Fruit fly (Drosophila melanogaster) whole organism, embryonic: Measurements from ENCODE around the gene fd102C.

Experiments
- Abd-B ChIP-seq: fragments of 200-800 bp; sonication (Bioruptor generic); optimal IDR thresholded peaks from 2 replicates; lab custom pipeline; 2018; ENCODE audit warnings: missing biosample characterization, mild to moderate bottlenecking, missing genetic modification characterization, moderate library complexity
- Asciz ChIP-seq: fragments of 200-800 bp; sonication (Bioruptor generic); optimal IDR thresholded peaks from 2 replicates; lab custom pipeline; 2017; ENCODE audit warnings: missing biosample characterization, mild to moderate bottlenecking, missing genetic modification characterization, missing genetic modification reagents
- Awh ChIP-seq: fragments of 200-800 bp; sonication (Bioruptor generic); IDR thresholded peaks from 2 replicates; pipeline ENCODE4, ENCODE4 v1.3.6; 2022; ENCODE audit warnings: missing biosample characterization, missing genetic modification characterization
- BtbVII ChIP-seq: fragments of 200-800 bp; sonication (Bioruptor generic); optimal IDR thresholded peaks from 3 replicates; lab custom pipeline; 2017; ENCODE audit warnings: missing biosample characterization, mild to moderate bottlenecking, missing genetic modification characterization
- CG10366 ChIP-seq: fragments of 200-800 bp; sonication (Bioruptor generic); IDR thresholded peaks from 2 replicates; pipeline ENCODE4 v1.3.6; 2022; ENCODE audit warnings: missing biosample characterization, missing genetic modification characterization
- CG10979 ChIP-seq: fragments of 200-800 bp; sonication (Bioruptor generic); optimal IDR thresholded peaks from 2 replicates; lab custom pipeline; 2018; ENCODE audit warnings: missing biosample characterization, mild to moderate bottlenecking, missing genetic modification characterization, moderate library complexity
- CG12219 ChIP-seq: fragments of 200-800 bp; sonication (Bioruptor generic); optimal IDR thresholded peaks from 3 replicates; lab custom pipeline; 2018; ENCODE audit warnings: missing biosample characterization, mild to moderate bottlenecking, missing genetic modification characterization
- CG12236 ChIP-seq: fragments of 200-800 bp; sonication (Bioruptor generic); optimal IDR thresholded peaks from 2 replicates; lab custom pipeline; 2016; ENCODE audit warnings: missing biosample characterization, missing genetic modification characterization
- CG12299 ChIP-seq: fragments of 200-800 bp; sonication (Bioruptor generic); optimal IDR thresholded peaks from 2 replicates; lab custom pipeline; 2018; ENCODE audit warnings: missing biosample characterization, mild to moderate bottlenecking, missing genetic modification characterization
- CG1603 ChIP-seq: fragments of 200-800 bp; sonication (Bioruptor generic); optimal IDR thresholded peaks from 2 replicates; lab custom pipeline; 2019; ENCODE audit warnings: missing biosample characterization, mild to moderate bottlenecking, missing genetic modification characterization, moderate library complexity
- CG17186 ChIP-seq: fragments of 200-800 bp; sonication (Bioruptor generic); optimal IDR thresholded peaks from 3 replicates; lab custom pipeline; 2017; ENCODE audit warnings: missing biosample characterization, missing genetic modification reagents, missing genetic modification characterization
- CG18619 ChIP-seq: fragments of 200-800 bp; sonication (Bioruptor generic); optimal IDR thresholded peaks from 3 replicates; lab custom pipeline; 2017; ENCODE audit warnings: missing biosample characterization, mild to moderate bottlenecking, missing genetic modification characterization
- CG2712 ChIP-seq: fragments of 200-800 bp; optimal IDR thresholded peaks from 3 replicates; lab custom pipeline; 2019; ENCODE audit warnings: missing biosample characterization, mild to moderate bottlenecking, missing genetic modification characterization, moderate library complexity
- CG30403 ChIP-seq: fragments of 200-800 bp; sonication (Bioruptor generic); optimal IDR thresholded peaks from 3 replicates; lab custom pipeline; 2016; ENCODE audit warnings: missing biosample characterization, missing genetic modification characterization
- CG32767 ChIP-seq: fragments of 200-800 bp; sonication (Bioruptor generic); IDR thresholded peaks from 2 replicates; pipeline ENCODE4 v1.3.6; 2022; ENCODE audit warnings: missing biosample characterization, missing genetic modification characterization
- CG34224 ChIP-seq: fragments of 200-800 bp; sonication (Bioruptor generic); IDR thresholded peaks from 3 replicates; pipeline ENCODE4 v1.3.6; 2022; ENCODE audit warnings: missing biosample characterization, missing genetic modification characterization; ENCODE audit not compliant: partially characterized antibody
- CG4854 ChIP-seq: fragments of 200-800 bp; sonication (Bioruptor generic); optimal IDR thresholded peaks from 2 replicates; lab custom pipeline; 2016; ENCODE audit warnings: missing biosample characterization, missing genetic modification characterization, inconsistent platforms
- CG5180 ChIP-seq: fragments of 200-800 bp; sonication (Bioruptor generic); optimal IDR thresholded peaks from 3 replicates; lab custom pipeline; 2017; ENCODE audit warnings: missing biosample characterization, missing genetic modification characterization, mild to moderate bottlenecking, moderate library complexity, missing genetic modification reagents
- CG7556 ChIP-seq: fragments of 200-800 bp; sonication (Bioruptor generic); optimal IDR thresholded peaks from 2 replicates; lab custom pipeline; 2017; ENCODE audit warnings: missing biosample characterization, mild to moderate bottlenecking, missing genetic modification characterization
- CG7786 ChIP-seq: fragments of 200-800 bp; sonication (Bioruptor generic); optimal IDR thresholded peaks from 2 replicates; lab custom pipeline; 2016; ENCODE audit warnings: missing biosample characterization, missing genetic modification characterization
- CG9437 ChIP-seq: fragments of 200-800 bp; sonication (Bioruptor generic); optimal IDR thresholded peaks from 2 replicates; lab custom pipeline; 2018; ENCODE audit warnings: missing biosample characterization, mild to moderate bottlenecking, missing genetic modification characterization
- CG9609 ChIP-seq: fragments of 200-800 bp; sonication (Bioruptor generic); optimal IDR thresholded peaks from 3 replicates; lab custom pipeline; 2016; ENCODE audit warnings: missing biosample characterization, missing genetic modification characterization
- CG9817 ChIP-seq: fragments of 200-800 bp; sonication (Bioruptor generic); optimal IDR thresholded peaks from 2 replicates; lab custom pipeline; 2018; ENCODE audit warnings: missing biosample characterization, mild to moderate bottlenecking, missing genetic modification characterization, moderate library complexity
- CrebB ChIP-seq: fragments of 200-800 bp; sonication (Bioruptor generic); optimal IDR thresholded peaks from 3 replicates; lab custom pipeline; 2018; ENCODE audit warnings: missing biosample characterization, mild to moderate bottlenecking, missing genetic modification characterization
- Dll ChIP-seq: fragments of 200-800 bp; sonication (Bioruptor generic); IDR thresholded peaks from 4 replicates; pipeline ENCODE4 v1.3.6; 2022; ENCODE audit warnings: missing biosample characterization, missing genetic modification characterization; ENCODE audit not compliant: partially characterized antibody
- Doc2 ChIP-seq: fragments of 200-800 bp; sonication (Bioruptor generic); IDR thresholded peaks from 2 replicates; pipeline ENCODE4 v1.3.6; 2022; ENCODE audit warnings: missing biosample characterization, missing genetic modification characterization
- E2f2 ChIP-seq: fragments of 200-800 bp; sonication (Bioruptor generic); IDR thresholded peaks from 2 replicates; pipeline ENCODE4 v1.3.6; 2022; ENCODE audit warnings: missing biosample characterization, missing genetic modification characterization
- Fer3 ChIP-seq: fragments of 200-800 bp; sonication (Bioruptor generic); optimal IDR thresholded peaks from 2 replicates; lab custom pipeline; 2018; ENCODE audit warnings: missing biosample characterization, mild to moderate bottlenecking, missing genetic modification characterization, moderate library complexity
- Gug ChIP-seq: fragments of 200-800 bp; sonication (Bioruptor generic); IDR thresholded peaks from 4 replicates; pipeline ENCODE4 v1.3.6; 2022; ENCODE audit warnings: missing biosample characterization, missing genetic modification characterization
- HLH3B ChIP-seq: fragments of 200-800 bp; sonication (Bioruptor generic); IDR thresholded peaks from 2 replicates; pipeline ENCODE4 v1.3.6; 2022; ENCODE audit warnings: missing biosample characterization, missing genetic modification characterization
- Hey ChIP-seq: fragments of 200-800 bp; sonication (Bioruptor generic); optimal IDR thresholded peaks from 3 replicates; lab custom pipeline; 2018; ENCODE audit warnings: missing biosample characterization, mild to moderate bottlenecking, missing genetic modification characterization
- Lim3 ChIP-seq: fragments of 200-800 bp; sonication (Bioruptor generic); IDR thresholded peaks from 2 replicates; pipeline ENCODE4 v1.3.6; 2022; ENCODE audit warnings: missing biosample characterization, missing genetic modification characterization
- NK7.1 ChIP-seq: fragments of 200-800 bp; sonication (Bioruptor generic); optimal IDR thresholded peaks from 3 replicates; lab custom pipeline; 2016; ENCODE audit warnings: missing biosample characterization, missing genetic modification characterization
- Pdp1 ChIP-seq, 2 experiments: fragments of 200-800 bp; sonication (Bioruptor generic); optimal IDR thresholded peaks; 3 replicates each; lab custom pipeline; 2016; ENCODE audit warnings: missing biosample characterization in 2 of 2, missing genetic modification characterization in 2 of 2, mild to moderate bottlenecking in 1 of 2, moderate library complexity in 1 of 2
- Sry-δ ChIP-seq: fragments of 200-800 bp; sonication (Bioruptor generic); optimal IDR thresholded peaks from 2 replicates; lab custom pipeline; 2016; ENCODE audit warnings: missing biosample characterization, missing genetic modification characterization
- Trl ChIP-seq, 3 experiments: fragments of >200 bp in 2 of 3; fragments of 200-800 bp in 1 of 3; sonication (Bioruptor generic) in 1 of 3; optimal IDR thresholded peaks; 2 replicates in 1 of 3; 3 replicates in 2 of 3; lab custom pipeline; 2016 to 2017; ENCODE audit warnings: missing biosample characterization in 1 of 3, missing genetic modification characterization in 1 of 3
- croc ChIP-seq: fragments of 200-800 bp; sonication (Bioruptor generic); conservative IDR thresholded peaks from 3 replicates; pipeline ENCODE4 v1.3.6; 2022; ENCODE audit warnings: missing biosample characterization, missing genetic modification characterization
- eve ChIP-seq, 2 experiments: fragments of >200 bp; optimal IDR thresholded peaks; 2 replicates each; lab custom pipeline; 2017; ENCODE audit warnings: missing biosample characterization in 2 of 2, missing genetic modification characterization in 2 of 2
- exex ChIP-seq: fragments of 200-800 bp; sonication (Bioruptor generic); optimal IDR thresholded peaks from 4 replicates; lab custom pipeline; 2018; ENCODE audit warnings: missing biosample characterization, mild to moderate bottlenecking, missing genetic modification characterization, moderate library complexity
- fd102C ChIP-seq: fragments of 200-800 bp; sonication (Bioruptor generic); optimal IDR thresholded peaks from 2 replicates; lab custom pipeline; 2018; ENCODE audit warnings: missing biosample characterization, mild to moderate bottlenecking, missing genetic modification characterization, moderate library complexity
- hth ChIP-seq: fragments of >200 bp; optimal IDR thresholded peaks from 2 replicates; lab custom pipeline; 2017; ENCODE audit warnings: inconsistent platforms
- insv ChIP-seq, 2 experiments: fragments of 200-800 bp; sonication (Bioruptor generic); optimal IDR thresholded peaks; 3 replicates each; lab custom pipeline; 2016 to 2018; ENCODE audit warnings: missing biosample characterization in 2 of 2, missing genetic modification characterization in 2 of 2
- lmd ChIP-seq: fragments of 200-800 bp; sonication (Bioruptor generic); IDR thresholded peaks from 2 replicates; pipeline ENCODE4 v1.3.6; 2022; ENCODE audit warnings: missing biosample characterization, missing genetic modification characterization
- p53 ChIP-seq: fragments of 200-800 bp; sonication (Bioruptor generic); optimal IDR thresholded peaks from 2 replicates; lab custom pipeline; 2016; ENCODE audit warnings: missing biosample characterization, missing genetic modification characterization
- pfk ChIP-seq: fragments of 200-800 bp; sonication (Bioruptor generic); optimal IDR thresholded peaks from 2 replicates; lab custom pipeline; 2018; ENCODE audit warnings: missing biosample characterization, mild to moderate bottlenecking, missing genetic modification characterization, moderate library complexity
- pzg ChIP-seq: fragments of 200-800 bp; sonication (Bioruptor generic); optimal IDR thresholded peaks from 3 replicates; lab custom pipeline; 2018; ENCODE audit warnings: missing biosample characterization, mild to moderate bottlenecking, missing genetic modification characterization, moderate library complexity
- sens ChIP-seq: fragments of 200-800 bp; sonication (Bioruptor generic); peaks from one replicate; lab custom pipeline; 2016; ENCODE audit warnings: missing biosample characterization, missing genetic modification characterization
- sima ChIP-seq: fragments of 200-800 bp; sonication (Bioruptor generic); optimal IDR thresholded peaks from 2 replicates; lab custom pipeline; 2016; ENCODE audit warnings: missing biosample characterization, missing genetic modification characterization
- slbo ChIP-seq: fragments of 200-800 bp; sonication (Bioruptor generic); IDR thresholded peaks from 2 replicates; pipeline ENCODE4 v1.3.6; 2022; ENCODE audit warnings: missing biosample characterization, missing genetic modification characterization
- tin ChIP-seq: fragments of 200-800 bp; sonication (Bioruptor generic); optimal IDR thresholded peaks from 3 replicates; lab custom pipeline; 2016; ENCODE audit warnings: missing biosample characterization, missing genetic modification characterization
- tll ChIP-seq, 2 experiments: fragments of 200-800 bp in 1 of 2; fragments of >200 bp in 1 of 2; sonication (Bioruptor generic) in 1 of 2; optimal IDR thresholded peaks; 2 replicates each; lab custom pipeline; 2017 to 2019; ENCODE audit warnings: missing biosample characterization in 2 of 2, missing genetic modification characterization in 2 of 2, mild to moderate bottlenecking in 1 of 2, moderate library complexity in 1 of 2

Gene fd102C

DNA sequence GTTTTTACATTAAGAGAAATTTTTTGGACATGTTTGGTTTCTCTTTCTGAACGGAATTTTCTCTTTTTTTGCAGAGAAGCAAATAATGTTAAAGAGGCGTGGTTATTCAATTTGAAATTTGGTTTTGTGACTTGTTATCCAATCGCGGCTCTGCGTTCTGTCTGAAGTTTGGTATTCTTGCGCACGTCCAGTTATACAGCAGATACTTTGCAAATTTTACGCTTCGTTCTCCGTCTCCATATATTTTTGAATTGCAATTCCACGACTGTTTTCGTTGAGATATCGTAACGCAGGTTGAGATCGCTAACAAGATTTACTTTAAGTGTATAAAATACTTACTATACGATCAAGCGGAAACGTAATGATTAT lies 9.9 kb downstream of the fd102C start:
- TF ChIP-seq CG9609 (GFP tag; lab: Kevin White, UChicago) (no peak), CG5180 (GFP tag; lab: Kevin White, UChicago) (no peak), CG17186 (GFP tag; lab: Kevin White, UChicago) (no peak), sens (GFP tag; lab: Kevin White, UChicago) (peak; percentile 63), slbo (GFP tag; lab: Robert Waterston, UW) (no peak), eve (GFP tag; optimal IDR thresholded peaks at IDR 0.05; lab: Kevin White, UChicago) (peak in 1 of 2 experiments; percentile 90), HLH3B (GFP tag; lab: Robert Waterston, UW) (no peak), lmd (GFP tag; lab: Robert Waterston, UW) (no peak), Gug (GFP tag; lab: Robert Waterston, UW) (no peak), pfk (GFP tag; lab: Kevin White, UChicago) (no peak), exex (tag; lab: Kevin White, UChicago) (no peak), Doc2 (no peak), NK7.1 (no peak), CG10979 (no peak), Abd-B (GFP tag; lab: Kevin White, UChicago) (no peak), CG18619 (GFP tag; lab: Kevin White, UChicago) (no peak), Lim3 (GFP tag; lab: Robert Waterston, UW) (no peak), Fer3 (no peak), CG12236 (GFP tag; lab: Kevin White, UChicago) (no peak), CG10366 (no peak), hth (lab: Kevin White, UChicago) (no peak), sima (no peak), BtbVII (GFP tag; lab: Kevin White, UChicago) (no peak), tll (GFP tag; optimal IDR thresholded peaks at IDR 0.05; lab: Kevin White, UChicago) (peak in 1 of 2 experiments; percentile 18), CG34224 (GFP tag; lab: Robert Waterston, UW) (0 out of 3 replicates have a peak, but pooled peaks have one; percentile 9), CG7556 (GFP tag; lab: Kevin White, UChicago) (no peak), Pdp1 (GFP tag; optimal IDR thresholded peaks at IDR 0.05; lab: Kevin White, UChicago) (peak in 1 of 2 experiments; percentile 71), CG1603 (tag; lab: Kevin White, UChicago) (no peak), Asciz (GFP tag; lab: Kevin White, UChicago) (peak; percentile 27), tin (GFP tag; lab: Kevin White, UChicago) (no peak), p53 (no peak), CG4854 (no peak), croc (GFP tag; lab: Robert Waterston, UW) (no peak), Hey (tag; lab: Kevin White, UChicago) (no peak), insv (GFP tag; optimal IDR thresholded peaks at IDR 0.05; lab: Kevin White, UChicago) (no peak), CG30403 (GFP tag; lab: Kevin White, UChicago) (no peak), Awh (GFP tag; lab: Robert Waterston, UW) (no peak), Trl (optimal IDR thresholded peaks at IDR 0.05; lab: Kevin White, UChicago) (peak; percentile 72 to 88), Trl (GFP tag; optimal IDR thresholded peaks at IDR 0.05; lab: Kevin White, UChicago) (no peak), pzg (no peak), CG12299 (peak; percentile 40), CG32767 (GFP tag; lab: Robert Waterston, UW) (no peak), fd102C (GFP tag; lab: Kevin White, UChicago) (no peak), CG9817 (tag; lab: Kevin White, UChicago) (no peak), CrebB (tag; lab: Kevin White, UChicago) (no peak), CG2712 (tag; lab: Kevin White, UChicago) (no peak), Sry-δ (GFP tag; lab: Kevin White, UChicago) (no peak), CG7786 (no peak), Dll (GFP tag; lab: Robert Waterston, UW) (peak; percentile 13; the same call in 1 of the 4 replicates), CG9437 (GFP tag; lab: Kevin White, UChicago) (no peak), E2f2 (no peak), CG12219 (GFP tag; lab: Kevin White, UChicago) (no peak)
